Fruit fly (Drosophila melanogaster) whole organism, embryonic: Measurements from ENCODE around the gene Pdi.

Source experiments
- CG10321 ChIP-seq: fragments of 200-800 bp; sonication (Bioruptor generic); IDR thresholded peaks from 2 replicates; pipeline ENCODE4 v1.3.6; 2022; ENCODE audit warnings: missing biosample characterization, missing genetic modification characterization
- CG12071 ChIP-seq: fragments of 200-800 bp; sonication (Bioruptor generic); optimal IDR thresholded peaks from 3 replicates; lab custom pipeline; 2018; ENCODE audit warnings: missing biosample characterization, mild to moderate bottlenecking, missing genetic modification characterization
- CG12104 ChIP-seq: fragments of 200-800 bp; sonication (Bioruptor generic); optimal IDR thresholded peaks from 3 replicates; lab custom pipeline; 2016; ENCODE audit warnings: missing biosample characterization, missing genetic modification characterization
- CG13296 ChIP-seq: fragments of 200-800 bp; sonication (Bioruptor generic); optimal IDR thresholded peaks from 3 replicates; lab custom pipeline; 2018; ENCODE audit warnings: missing biosample characterization, mild to moderate bottlenecking, missing genetic modification characterization
- CG13424 ChIP-seq: fragments of 200-800 bp; sonication (Bioruptor generic); optimal IDR thresholded peaks from 2 replicates; lab custom pipeline; 2019; ENCODE audit warnings: missing biosample characterization, mild to moderate bottlenecking, missing genetic modification characterization, moderate library complexity
- CG15479 ChIP-seq: fragments of 200-800 bp; sonication (Bioruptor generic); optimal IDR thresholded peaks from 3 replicates; lab custom pipeline; 2019; ENCODE audit warnings: missing biosample characterization, mild to moderate bottlenecking, missing genetic modification characterization, moderate library complexity
- CG15514 ChIP-seq: fragments of 200-800 bp; sonication (Bioruptor generic); optimal IDR thresholded peaks from 3 replicates; lab custom pipeline; 2017; ENCODE audit warnings: missing biosample characterization, missing genetic modification characterization, mild to moderate bottlenecking, moderate library complexity, missing genetic modification reagents
- CG17612 ChIP-seq: fragments of 200-800 bp; sonication (Bioruptor generic); IDR thresholded peaks from 2 replicates; pipeline ENCODE4 v1.3.6; 2022; ENCODE audit warnings: missing biosample characterization, missing genetic modification characterization
- CG17829 ChIP-seq: fragments of 200-800 bp; optimal IDR thresholded peaks from 2 replicates; lab custom pipeline; 2019; ENCODE audit warnings: missing biosample characterization, mild to moderate bottlenecking, missing genetic modification characterization, moderate library complexity
- CG18599 ChIP-seq: fragments of 200-800 bp; sonication (Bioruptor generic); optimal IDR thresholded peaks from 3 replicates; lab custom pipeline; 2017; ENCODE audit warnings: missing biosample characterization, missing genetic modification characterization, mild to moderate bottlenecking, moderate library complexity, missing genetic modification reagents
- CG2116 ChIP-seq: fragments of 200-800 bp; sonication (Bioruptor generic); optimal IDR thresholded peaks from 3 replicates; lab custom pipeline; 2018; ENCODE audit warnings: missing biosample characterization, mild to moderate bottlenecking, missing genetic modification characterization
- CG2120 ChIP-seq: fragments of 200-800 bp; sonication (Bioruptor generic); optimal IDR thresholded peaks from 3 replicates; lab custom pipeline; 2016; ENCODE audit warnings: missing biosample characterization, missing genetic modification characterization
- CG31388 ChIP-seq: fragments of 200-800 bp; sonication (Bioruptor generic); optimal IDR thresholded peaks from 2 replicates; lab custom pipeline; 2016; ENCODE audit warnings: missing biosample characterization, missing genetic modification characterization
- CG3281 ChIP-seq: fragments of 200-800 bp; sonication (Bioruptor generic); optimal IDR thresholded peaks from 3 replicates; lab custom pipeline; 2017; ENCODE audit warnings: missing biosample characterization, mild to moderate bottlenecking, missing genetic modification characterization
- CG6654 ChIP-seq: fragments of 200-800 bp; sonication (Bioruptor generic); optimal IDR thresholded peaks from 2 replicates; lab custom pipeline; 2017; ENCODE audit warnings: missing biosample characterization, mild to moderate bottlenecking, missing genetic modification characterization
- CG6813 ChIP-seq: fragments of 200-800 bp; sonication (Bioruptor generic); optimal IDR thresholded peaks from 2 replicates; lab custom pipeline; 2017; ENCODE audit warnings: missing biosample characterization, missing genetic modification characterization, mild to moderate bottlenecking, moderate library complexity, missing genetic modification reagents
- CG7372 ChIP-seq: fragments of 200-800 bp; sonication (Bioruptor generic); IDR thresholded peaks from 2 replicates; pipeline ENCODE4 v1.3.6; 2022; ENCODE audit warnings: missing biosample characterization, missing genetic modification characterization
- Gug ChIP-seq: fragments of 200-800 bp; sonication (Bioruptor generic); IDR thresholded peaks from 4 replicates; pipeline ENCODE4 v1.3.6; 2022; ENCODE audit warnings: missing biosample characterization, missing genetic modification characterization
- Hand ChIP-seq: fragments of 200-800 bp; sonication (Bioruptor generic); optimal IDR thresholded peaks from 2 replicates; lab custom pipeline; 2017; ENCODE audit warnings: mild to moderate bottlenecking, missing biosample characterization, missing genetic modification reagents, missing genetic modification characterization
- Hmr ChIP-seq: fragments of 200-800 bp; sonication (Bioruptor generic); optimal IDR thresholded peaks from 3 replicates; lab custom pipeline; 2017; ENCODE audit warnings: mild to moderate bottlenecking, missing biosample characterization, missing genetic modification reagents, missing genetic modification characterization
- Hr51 ChIP-seq, 2 experiments: fragments of 200-800 bp; sonication (Bioruptor generic); optimal IDR thresholded peaks; 2 replicates in 1 of 2; 3 replicates in 1 of 2; lab custom pipeline; 2016 to 2018; ENCODE audit warnings: missing biosample characterization in 2 of 2, missing genetic modification characterization in 2 of 2, mild to moderate bottlenecking in 1 of 2, moderate library complexity in 1 of 2
- MESR4 ChIP-seq: fragments of 200-800 bp; sonication (Bioruptor generic); optimal IDR thresholded peaks from 2 replicates; lab custom pipeline; 2018; ENCODE audit warnings: missing biosample characterization, mild to moderate bottlenecking, missing genetic modification characterization, moderate library complexity
- Med ChIP-seq: fragments of 200-800 bp; sonication (Bioruptor generic); peaks from one replicate; lab custom pipeline; 2016; ENCODE audit warnings: missing biosample characterization, missing genetic modification characterization, mild to moderate bottlenecking, inconsistent platforms, moderate library complexity
- Meics ChIP-seq: fragments of 200-800 bp; sonication (Bioruptor generic); optimal IDR thresholded peaks from 2 replicates; lab custom pipeline; 2017; ENCODE audit warnings: missing biosample characterization, mild to moderate bottlenecking, missing genetic modification characterization
- Mes4 ChIP-seq: fragments of 200-800 bp; sonication (Bioruptor generic); optimal IDR thresholded peaks from 2 replicates; lab custom pipeline; 2016; ENCODE audit warnings: missing biosample characterization, missing genetic modification characterization
- Poxn ChIP-seq: fragments of 200-800 bp; sonication (Bioruptor generic); IDR thresholded peaks from 2 replicates; pipeline ENCODE4 v1.3.6; 2022; ENCODE audit warnings: missing biosample characterization, missing genetic modification characterization
- Scr ChIP-seq: fragments of 200-800 bp; sonication (Bioruptor generic); IDR thresholded peaks from 2 replicates; pipeline ENCODE4 v1.3.6; 2022; ENCODE audit warnings: missing biosample characterization, missing genetic modification characterization; ENCODE audit not compliant: partially characterized antibody
- al ChIP-seq: fragments of 200-800 bp; sonication (Bioruptor generic); IDR thresholded peaks from 2 replicates; pipeline ENCODE4 v1.3.6; 2022; ENCODE audit warnings: missing biosample characterization, missing genetic modification characterization
- caup ChIP-seq: fragments of 200-800 bp; sonication (Bioruptor generic); optimal IDR thresholded peaks from 3 replicates; lab custom pipeline; 2017; ENCODE audit warnings: missing biosample characterization, mild to moderate bottlenecking, missing genetic modification characterization, moderate library complexity; ENCODE audit not compliant: severe bottlenecking
- crp ChIP-seq, 2 experiments: fragments of 200-800 bp; sonication (Bioruptor generic); optimal IDR thresholded peaks; 2 replicates in 1 of 2; 3 replicates in 1 of 2; lab custom pipeline; 2017; ENCODE audit warnings: missing biosample characterization in 2 of 2, missing genetic modification characterization in 2 of 2, mild to moderate bottlenecking in 1 of 2, moderate library complexity in 1 of 2
- danr ChIP-seq: fragments of 200-800 bp; sonication (Bioruptor generic); IDR thresholded peaks from 2 replicates; pipeline ENCODE4 v1.3.6; 2022; ENCODE audit warnings: missing biosample characterization, missing genetic modification characterization
- ewg ChIP-seq: fragments of 200-800 bp; sonication (Bioruptor generic); optimal IDR thresholded peaks from 3 replicates; lab custom pipeline; 2017; ENCODE audit warnings: mild to moderate bottlenecking, missing biosample characterization, missing genetic modification reagents, missing genetic modification characterization
- eyg ChIP-seq: fragments of 200-800 bp; sonication (Bioruptor generic); optimal IDR thresholded peaks from 3 replicates; lab custom pipeline; 2016; ENCODE audit warnings: missing biosample characterization, missing genetic modification characterization
- gt ChIP-seq: fragments of 200-800 bp; sonication (Bioruptor generic); IDR thresholded peaks from 2 replicates; pipeline ENCODE4 v1.3.6; 2022; ENCODE audit warnings: missing biosample characterization, missing genetic modification characterization
- hth ChIP-seq: fragments of >200 bp; optimal IDR thresholded peaks from 2 replicates; lab custom pipeline; 2017; ENCODE audit warnings: inconsistent platforms
- lab ChIP-seq: fragments of 200-800 bp; sonication (Bioruptor generic); optimal IDR thresholded peaks from 3 replicates; lab custom pipeline; 2017; ENCODE audit warnings: missing biosample characterization, missing genetic modification characterization, mild to moderate bottlenecking, moderate library complexity, missing genetic modification reagents
- oc ChIP-seq: fragments of 200-800 bp; sonication (Bioruptor generic); optimal IDR thresholded peaks from 2 replicates; lab custom pipeline; 2018; ENCODE audit warnings: missing biosample characterization, mild to moderate bottlenecking, missing genetic modification characterization, moderate library complexity
- pita ChIP-seq: fragments of 200-800 bp; sonication (Bioruptor generic); optimal IDR thresholded peaks from 2 replicates; lab custom pipeline; 2017; ENCODE audit warnings: missing biosample characterization, mild to moderate bottlenecking, missing genetic modification characterization
- pum ChIP-seq: fragments of 200-800 bp; sonication (Bioruptor generic); optimal IDR thresholded peaks from 2 replicates; lab custom pipeline; 2016; ENCODE audit warnings: missing biosample characterization, missing genetic modification characterization
- sc ChIP-seq, 3 experiments: fragments of >200 bp in 2 of 3; fragments of 200-800 bp in 1 of 3; sonication (Bioruptor generic) in 1 of 3; optimal IDR thresholded peaks; 2 replicates in 2 of 3; 3 replicates in 1 of 3; lab custom pipeline; 2017; ENCODE audit warnings: mild to moderate bottlenecking in 1 of 3, missing biosample characterization in 1 of 3, missing genetic modification characterization in 1 of 3, missing genetic modification reagents in 1 of 3
- schlank ChIP-seq: fragments of 200-800 bp; sonication (Bioruptor generic); optimal IDR thresholded peaks from 2 replicates; lab custom pipeline; 2018; ENCODE audit warnings: missing biosample characterization, mild to moderate bottlenecking, missing genetic modification characterization
- sens ChIP-seq: fragments of 200-800 bp; sonication (Bioruptor generic); peaks from one replicate; lab custom pipeline; 2016; ENCODE audit warnings: missing biosample characterization, missing genetic modification characterization
- sisA ChIP-seq: fragments of 200-800 bp; sonication (Bioruptor generic); IDR thresholded peaks from 2 replicates; pipeline ENCODE4 v1.3.6; 2022; ENCODE audit warnings: missing biosample characterization, missing genetic modification characterization
- vfl ChIP-seq: fragments of 200-800 bp; sonication (Bioruptor generic); optimal IDR thresholded peaks from 2 replicates; lab custom pipeline; 2016; ENCODE audit warnings: missing biosample characterization, missing genetic modification characterization
- vvl ChIP-seq: fragments of 200-800 bp; sonication (Bioruptor generic); IDR thresholded peaks from 2 replicates; pipeline ENCODE4 v1.3.6; 2022; ENCODE audit warnings: missing biosample characterization, missing genetic modification characterization

Gene Pdi

DNA sequence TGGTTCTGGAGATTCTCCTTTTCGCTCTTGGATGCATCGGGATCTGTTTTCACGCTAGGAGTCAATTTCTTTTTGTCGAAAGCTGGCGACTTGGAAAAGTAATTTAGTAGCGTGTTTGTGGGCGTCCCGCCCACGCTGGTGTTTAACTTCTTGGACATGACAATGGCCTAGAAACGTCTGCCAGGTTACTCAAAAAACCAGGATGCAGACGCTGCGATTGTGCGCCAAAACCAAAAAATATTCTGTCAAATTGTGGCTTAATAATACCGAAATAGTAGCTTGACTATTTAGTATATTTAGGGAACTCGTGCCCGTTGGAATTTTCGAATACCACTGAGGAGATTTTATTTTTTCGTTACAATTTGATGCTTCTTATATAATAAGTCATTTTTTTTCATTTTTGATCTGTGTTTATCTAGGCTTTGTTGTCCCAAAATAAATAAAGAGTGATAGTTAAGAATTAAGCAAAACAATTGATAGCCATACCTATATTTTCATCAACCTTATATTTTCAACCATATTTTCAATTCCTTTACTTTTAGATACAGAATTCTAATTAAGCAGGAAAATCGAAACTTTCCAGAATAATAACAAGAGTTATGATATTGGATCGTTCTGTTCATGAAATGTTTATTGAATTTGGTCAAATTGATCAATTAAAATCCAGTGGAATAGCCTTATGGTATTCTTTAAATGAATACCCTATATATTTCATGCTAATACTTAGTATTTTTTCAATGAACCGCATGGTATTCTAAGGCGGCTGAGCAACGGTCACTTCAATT is 15.9 kb upstream of the Pdi start, which contains the start of the genes Msh6 and Prp31 (continued):
- peak; percentile 43 for TF ChIP-seq CG2116 (GFP tag; lab: Kevin White, UChicago)
- TF ChIP-seq, all 482 proteins: peak for 247

DNA sequence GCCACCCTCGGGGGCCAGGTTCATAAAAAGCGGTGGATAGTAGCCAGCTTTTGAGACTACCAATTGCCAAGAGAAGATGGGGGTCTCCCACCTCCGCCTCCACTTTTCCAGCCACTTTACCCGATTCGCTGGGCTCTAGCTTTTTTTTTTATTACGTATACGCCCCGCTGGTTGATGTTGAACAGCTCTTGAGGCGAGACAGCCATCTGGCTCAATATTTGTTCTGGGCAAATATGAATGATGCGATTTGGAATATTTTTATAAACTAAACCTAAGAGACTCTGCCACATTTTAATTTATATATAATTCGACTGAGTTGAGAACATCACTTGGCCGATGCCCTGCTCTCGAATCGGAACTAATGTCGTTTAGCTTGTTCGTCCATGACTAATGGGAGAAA is 7.4 kb upstream of the Pdi start:
- no peak for TF ChIP-seq eyg
- peak; percentile 0 for TF ChIP-seq schlank (tag; lab: Kevin White, UChicago)
- peak; percentile 35 for TF ChIP-seq CG15514 (GFP tag; lab: Kevin White, UChicago)
- TF ChIP-seq al (GFP tag; lab: Robert Waterston, UW): no peak
- peak; percentile 59 for TF ChIP-seq CG18599 (GFP tag; lab: Kevin White, UChicago)
- peak; percentile 71 for TF ChIP-seq sens (GFP tag; lab: Kevin White, UChicago)
- TF ChIP-seq CG12071: no peak
- TF ChIP-seq Hmr (GFP tag; lab: Kevin White, UChicago): peak; percentile 37
- TF ChIP-seq CG3281 (GFP tag; lab: Kevin White, UChicago): peak; percentile 32
- TF ChIP-seq CG6813 (GFP tag; lab: Kevin White, UChicago): peak; percentile 3
- peak; percentile 2 for TF ChIP-seq Meics
- TF ChIP-seq Med (GFP tag; lab: Kevin White, UChicago): peak; percentile 75
- TF ChIP-seq Gug: no peak
- peak; percentile 33 for TF ChIP-seq CG2120 (GFP tag; lab: Kevin White, UChicago)
- TF ChIP-seq CG7372 (GFP tag; lab: Robert Waterston, UW): peak; percentile 61
- TF ChIP-seq pum: no peak
- TF ChIP-seq lab (GFP tag; lab: Kevin White, UChicago): peak; percentile 66
- peak; percentile 39 for TF ChIP-seq caup (GFP tag; lab: Kevin White, UChicago)

DNA sequence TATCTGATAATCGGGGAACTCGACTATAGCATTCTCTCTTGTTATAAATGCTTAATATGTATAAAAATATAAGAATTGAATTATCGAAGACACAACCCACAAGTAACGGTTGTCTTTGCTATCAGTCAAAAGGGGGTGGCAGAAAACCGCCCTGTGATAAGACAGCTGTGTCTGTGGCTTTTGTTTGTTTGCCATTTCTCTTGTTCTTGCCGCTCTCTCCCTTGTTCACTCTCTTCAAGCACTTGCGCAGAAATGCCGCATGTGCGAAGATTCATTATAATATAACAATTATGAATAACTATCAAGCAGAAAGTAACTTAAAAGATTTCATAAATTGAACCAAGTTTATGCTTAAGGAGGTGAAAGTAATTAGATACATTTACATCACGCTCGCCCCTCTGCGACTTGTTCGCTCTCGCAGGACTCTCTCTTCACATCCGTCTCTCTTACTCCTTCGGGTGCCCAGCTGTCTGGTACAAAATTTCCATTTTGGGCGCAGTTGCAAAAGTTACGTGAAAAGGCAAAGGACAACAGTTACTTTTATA is 4.1 kb upstream of the Pdi start, which contains the start of gene FucTA:
Gene FucTA (plus strand): TSS at position 495 of the 545 bp plus-strand sequence.
- TF ChIP-seq danr (GFP tag; lab: Robert Waterston, UW) (no peak), CG6654 (no peak), CG13296 (GFP tag; lab: Kevin White, UChicago) (no peak), CG12104 (no peak), ewg (peak; percentile 81), Hr51 (GFP tag; optimal IDR thresholded peaks at IDR 0.05; lab: Kevin White, UChicago) (peak in 1 of 2 experiments; percentile 30), CG17829 (no peak), CG10321 (GFP tag; lab: Robert Waterston, UW) (no peak), CG17612 (GFP tag; lab: Robert Waterston, UW) (no peak), Poxn (GFP tag; lab: Robert Waterston, UW) (no peak), Mes4 (no peak), Scr (GFP tag; lab: Robert Waterston, UW) (no peak), pum (no peak), pita (GFP tag; lab: Kevin White, UChicago) (peak; percentile 30), sc (optimal IDR thresholded peaks at IDR 0.05; lab: Kevin White, UChicago) (no peak), sc (GFP tag; optimal IDR thresholded peaks at IDR 0.05; lab: Kevin White, UChicago) (no peak), Hand (GFP tag; lab: Kevin White, UChicago) (no peak), CG31388 (GFP tag; lab: Kevin White, UChicago) (no peak), vvl (GFP tag; lab: Robert Waterston, UW) (no peak), sisA (GFP tag; lab: Robert Waterston, UW) (no peak), gt (no peak), vfl (GFP tag; lab: Kevin White, UChicago) (no peak), oc (no peak), hth (no peak), CG15479 (GFP tag; lab: Kevin White, UChicago) (peak; percentile 12), CG13424 (tag; lab: Kevin White, UChicago) (no peak), crp (GFP tag; optimal IDR thresholded peaks at IDR 0.05; lab: Kevin White, UChicago) (peak in 1 of 2 experiments; percentile 44), MESR4 (GFP tag; lab: Kevin White, UChicago) (no peak)
